Worm (Caenorhabditis elegans): ENCODE data around the gene C41G11.1.

The C41G11.1 gene

ce11 chrX:5763904-5764303, 43.9 kb upstream of the C41G11.1 start (continued):
- no peak for TF ChIP-seq nhr-90 (tag; optimal IDR thresholded peaks at IDR 0.05)
- no peak for TF ChIP-seq lin-54 (GFP tag; optimal IDR thresholded peaks at IDR 0.05)
- peak; percentile 27 for TF ChIP-seq attf-5 (GFP tag; optimal IDR thresholded peaks at IDR 0.05)
- no peak for TF ChIP-seq ceh-79 (tag; optimal IDR thresholded peaks at IDR 0.05)
- no peak for TF ChIP-seq bed-1 (GFP tag; IDR thresholded peaks at IDR 0.05)
- TF ChIP-seq cebp-1 (GFP tag; IDR thresholded peaks at IDR 0.05), result no peak
- TF ChIP-seq cebp-1 (tag; optimal IDR thresholded peaks at IDR 0.05), result no peak
- TF ChIP-seq tbp1 (GFP tag; optimal IDR thresholded peaks at IDR 0.05), result no peak
- no peak for TF ChIP-seq chd-7 (tag; optimal IDR thresholded peaks at IDR 0.05)
- no peak for TF ChIP-seq bed-2 (GFP tag; IDR thresholded peaks at IDR 0.05)
- peak; percentile 72; the same call in 1 of the 2 replicates for TF ChIP-seq mcd-1 (GFP tag; IDR thresholded peaks at IDR 0.05)
- peak; percentile 40; the same call in 1 of the 2 replicates for TF ChIP-seq hmg-1.2 (GFP tag; IDR thresholded peaks at IDR 0.05)
- no peak for TF ChIP-seq madf-10 (tag; optimal IDR thresholded peaks at IDR 0.05)
- no peak for TF ChIP-seq ceh-40 (GFP tag; IDR thresholded peaks at IDR 0.05)
- TF ChIP-seq lin-26 (GFP tag; IDR thresholded peaks at IDR 0.05), result no peak; the same call in 1 of the 2 replicates
- TF ChIP-seq xnd-1 (tag; optimal IDR thresholded peaks at IDR 0.05), result no peak
- TF ChIP-seq fkh-3 (tag; optimal IDR thresholded peaks at IDR 0.05), result no peak
- 0 out of 2 replicates have a peak, but pooled peaks have one; percentile 21 for TF ChIP-seq K11D2.4 (GFP tag; IDR thresholded peaks at IDR 0.05)
- no peak for TF ChIP-seq F55B11.4 (tag; optimal IDR thresholded peaks at IDR 0.05; ENCODE audit: borderline replicate concordance, insufficient read depth)

- TF ChIP-seq attf-5 (GFP tag; optimal IDR thresholded peaks at IDR 0.05), result no peak
- no peak for TF ChIP-seq gei-17 (GFP tag; optimal IDR thresholded peaks at IDR 0.05)
- no peak for TF ChIP-seq nhr-27 (tag; optimal IDR thresholded peaks at IDR 0.05)
- TF ChIP-seq C06A6.2 (GFP tag; conservative IDR thresholded peaks at IDR 0.05), result no peak
- no peak for TF ChIP-seq ceh-40 (GFP tag; IDR thresholded peaks at IDR 0.05)
- no peak for TF ChIP-seq egl-44 (GFP tag; IDR thresholded peaks at IDR 0.05)
- TF ChIP-seq tbp1 (GFP tag; optimal IDR thresholded peaks at IDR 0.05), result no peak
Observed at ce11 chrX:5763292-5763691, 43.3 kb upstream of the C41G11.1 start, which contains the start of gene tag-294. tag-294 (minus strand) TSS chrX:5763392.

ce11 chrX:5753141-5753540, 33.1 kb upstream of the C41G11.1 start:
- TF ChIP-seq lin-40 (tag; optimal IDR thresholded peaks at IDR 0.05) (no peak), snpc-4 (GFP tag; optimal IDR thresholded peaks at IDR 0.05) (peak; percentile 73), snpc-4 (tag; optimal IDR thresholded peaks at IDR 0.05) (peak in 3 of 4 experiments; percentile 23 to 92 (median 91)), rpc-1 (optimal IDR thresholded peaks at IDR 0.05) (peak; percentile 50), rpc-1 (tag; optimal IDR thresholded peaks at IDR 0.05) (peak; percentile 72), snpc-3.4 (tag; optimal IDR thresholded peaks at IDR 0.05) (peak; percentile 41), F55B11.4 (tag; optimal IDR thresholded peaks at IDR 0.05; ENCODE audit: borderline replicate concordance, insufficient read depth) (no peak), hmg-1.2 (GFP tag; IDR thresholded peaks at IDR 0.05) (peak; percentile 76), snpc-1.1 (tag; optimal IDR thresholded peaks at IDR 0.05; ENCODE audit: insufficient read depth) (peak; percentile 81)

- TF ChIP-seq mcd-1 (GFP tag; IDR thresholded peaks at IDR 0.05) (no peak), F37B4.10 (GFP tag; IDR thresholded peaks at IDR 0.05) (no peak), madf-6 (GFP tag; IDR thresholded peaks at IDR 0.05) (no peak), F33H1.4 (GFP tag; IDR thresholded peaks at IDR 0.05) (no peak), hrde-1 (tag; optimal IDR thresholded peaks at IDR 0.05; ENCODE audit: borderline replicate concordance) (no peak), nfya-1 (tag; optimal IDR thresholded peaks at IDR 0.05; ENCODE audit: borderline replicate concordance, insufficient read depth) (no peak), F49E8.2 (tag; optimal IDR thresholded peaks at IDR 0.05; ENCODE audit: insufficient read depth) (no peak), hsf-1 (GFP tag; IDR thresholded peaks at IDR 0.05) (no peak), nfyb-1 (GFP tag; IDR thresholded peaks at IDR 0.05) (no peak), nhr-120 (GFP tag; IDR thresholded peaks at IDR 0.05) (no peak), egl-44 (GFP tag; IDR thresholded peaks at IDR 0.05) (no peak), zfh-2 (GFP tag; conservative IDR thresholded peaks at IDR 0.05) (no peak), nhr-179 (tag; optimal IDR thresholded peaks at IDR 0.05) (no peak), dpl-1 (GFP tag; optimal IDR thresholded peaks at IDR 0.05) (no peak), Y53G8AR.9 (GFP tag; conservative IDR thresholded peaks at IDR 0.05) (no peak), atf-7 (tag; optimal IDR thresholded peaks at IDR 0.05) (no peak), F52B5.7 (tag; optimal IDR thresholded peaks at IDR 0.05) (no peak)
Observed at ce11 chrX:5746665-5747064, 26.6 kb upstream of the C41G11.1 start.
